Worm (Caenorhabditis elegans) whole organism, L2 larva: ENCODE measurements around the gene F28D1.6.

Source experiments
- F13H6.1 ChIP-seq: sonication (generic microtip); optimal IDR thresholded peaks from 2 replicates; lab custom pipeline; 2016; ENCODE audit warnings: missing genetic modification characterization, missing compliant biosample characterization
- R02D3.7 ChIP-seq: fragments of 150-350 bp; optimal IDR thresholded peaks from 2 replicates; lab custom pipeline; 2014; ENCODE audit warnings: missing biosample characterization, missing genetic modification characterization
- Y55F3AM.14 ChIP-seq: fragments of 200-800 bp; sonication (Bioruptor generic); optimal IDR thresholded peaks from 2 replicates; lab custom pipeline; 2018; ENCODE audit warnings: mild to moderate bottlenecking, missing genetic modification characterization, missing compliant biosample characterization
- ZK546.5 ChIP-seq: sonication (generic microtip); optimal IDR thresholded peaks from 2 replicates; lab custom pipeline; 2017; ENCODE audit warnings: missing biosample characterization, missing genetic modification characterization
- alr-1 ChIP-seq: fragments of 150-350 bp; optimal IDR thresholded peaks from 2 replicates; lab custom pipeline; 2014; ENCODE audit warnings: missing biosample characterization, missing genetic modification characterization
- aly-2 ChIP-seq: fragments of 150-350 bp; optimal IDR thresholded peaks from 2 replicates; lab custom pipeline; 2014; ENCODE audit warnings: missing biosample characterization, missing genetic modification characterization
- ceh-16 ChIP-seq: fragments of 150-350 bp; optimal IDR thresholded peaks from 2 replicates; lab custom pipeline; 2014; ENCODE audit warnings: missing biosample characterization, missing genetic modification characterization
- ceh-82 ChIP-seq: fragments of 150-350 bp; optimal IDR thresholded peaks from 2 replicates; lab custom pipeline; 2014; ENCODE audit warnings: missing biosample characterization, missing genetic modification characterization
- crh-2 ChIP-seq: sonication (generic microtip); optimal IDR thresholded peaks from 2 replicates; lab custom pipeline; 2017; ENCODE audit warnings: missing biosample characterization, missing genetic modification characterization
- dmd-4 ChIP-seq: sonication (generic microtip); optimal IDR thresholded peaks from 2 replicates; lab custom pipeline; 2017; ENCODE audit warnings: missing biosample characterization, missing genetic modification characterization
- fos-1 ChIP-seq: fragments of 150-350 bp; optimal IDR thresholded peaks from 2 replicates; lab custom pipeline; 2014; ENCODE audit warnings: missing biosample characterization, missing genetic modification characterization
- gmeb-1 ChIP-seq: fragments of 150-350 bp; optimal IDR thresholded peaks from 2 replicates; lab custom pipeline; 2014; ENCODE audit warnings: missing biosample characterization, missing genetic modification characterization
- lin-11 ChIP-seq: fragments of 150-350 bp; sonication (generic microtip); optimal IDR thresholded peaks from 2 replicates; lab custom pipeline; 2014; ENCODE audit warnings: missing biosample characterization, missing genetic modification characterization, inconsistent platforms, mixed read lengths
- lin-13 ChIP-seq: fragments of 150-350 bp; optimal IDR thresholded peaks from 2 replicates; lab custom pipeline; 2014; ENCODE audit warnings: missing biosample characterization, missing genetic modification reagents, missing genetic modification characterization
- lin-39 ChIP-seq: fragments of 150-350 bp; optimal IDR thresholded peaks from 2 replicates; lab custom pipeline; 2014; ENCODE audit warnings: missing biosample characterization, missing genetic modification reagents, missing genetic modification characterization
- lsy-2 ChIP-seq, 2 experiments: fragments of 150-350 bp in 1 of 2; sonication (generic microtip) in 1 of 2; optimal IDR thresholded peaks; 2 replicates each; lab custom pipeline; 2014 to 2017; ENCODE audit warnings: missing biosample characterization in 2 of 2, missing genetic modification characterization in 2 of 2
- mab-5 ChIP-seq: fragments of 150-350 bp; optimal IDR thresholded peaks from 2 replicates; lab custom pipeline; 2014; ENCODE audit warnings: missing biosample characterization, missing genetic modification characterization
- mbf-1 ChIP-seq: sonication (generic microtip); optimal IDR thresholded peaks from 2 replicates; lab custom pipeline; 2017; ENCODE audit warnings: missing biosample characterization, missing genetic modification characterization
- nhr-10 ChIP-seq: sonication (generic microtip); optimal IDR thresholded peaks from 2 replicates; lab custom pipeline; 2017; ENCODE audit warnings: missing biosample characterization, missing genetic modification characterization
- nhr-11 ChIP-seq: fragments of 150-350 bp; optimal IDR thresholded peaks from 2 replicates; lab custom pipeline; 2014; ENCODE audit warnings: missing biosample characterization, missing genetic modification characterization
- nhr-12 ChIP-seq: fragments of 150-350 bp; optimal IDR thresholded peaks from 2 replicates; lab custom pipeline; 2014; ENCODE audit warnings: missing biosample characterization, missing genetic modification characterization
- nhr-129 ChIP-seq: fragments of 150-350 bp; optimal IDR thresholded peaks from 2 replicates; lab custom pipeline; 2014; ENCODE audit warnings: missing biosample characterization, missing genetic modification characterization
- nhr-21 ChIP-seq: fragments of 150-350 bp; optimal IDR thresholded peaks from 2 replicates; lab custom pipeline; 2014; ENCODE audit warnings: missing biosample characterization, missing genetic modification characterization
- nhr-23 ChIP-seq: fragments of 150-350 bp; optimal IDR thresholded peaks from 2 replicates; lab custom pipeline; 2014; ENCODE audit warnings: missing biosample characterization, missing genetic modification reagents, missing genetic modification characterization
- nhr-237 ChIP-seq: fragments of 150-350 bp; optimal IDR thresholded peaks from 2 replicates; lab custom pipeline; 2014; ENCODE audit warnings: missing biosample characterization, missing genetic modification characterization
- nhr-25 ChIP-seq: fragments of 150-350 bp; sonication (generic microtip); optimal IDR thresholded peaks from 3 replicates; lab custom pipeline; 2014; ENCODE audit warnings: missing biosample characterization, missing genetic modification characterization
- nhr-6 ChIP-seq: fragments of 150-350 bp; optimal IDR thresholded peaks from 2 replicates; lab custom pipeline; 2014; ENCODE audit warnings: missing biosample characterization, missing genetic modification characterization
- nhr-77 ChIP-seq: fragments of 150-350 bp; optimal IDR thresholded peaks from 2 replicates; lab custom pipeline; 2014; ENCODE audit warnings: missing biosample characterization, missing genetic modification characterization
- sem-4 ChIP-seq: fragments of 150-350 bp; optimal IDR thresholded peaks from 2 replicates; lab custom pipeline; 2014; ENCODE audit warnings: missing biosample characterization, missing genetic modification reagents, missing genetic modification characterization
- skn-1 ChIP-seq: sonication (generic microtip); optimal IDR thresholded peaks from 2 replicates; lab custom pipeline; 2017; ENCODE audit warnings: missing biosample characterization, missing genetic modification characterization
- sma-3 ChIP-seq: sonication (generic microtip); optimal IDR thresholded peaks from 2 replicates; lab custom pipeline; 2016; ENCODE audit warnings: missing genetic modification reagents, missing genetic modification characterization, missing compliant biosample characterization
- sma-9 ChIP-seq, 2 experiments: fragments of 150-350 bp in 1 of 2; sonication (generic microtip) in 1 of 2; optimal IDR thresholded peaks; 2 replicates each; lab custom pipeline; 2014 to 2016; ENCODE audit warnings: missing genetic modification characterization in 2 of 2, mild to moderate bottlenecking in 1 of 2, missing biosample characterization in 1 of 2, missing compliant biosample characterization in 1 of 2, missing genetic modification reagents in 1 of 2, moderate library complexity in 1 of 2
- snpc-4 ChIP-seq: fragments of 150-350 bp; optimal IDR thresholded peaks from 2 replicates; lab custom pipeline; 2014; ENCODE audit warnings: missing biosample characterization, missing genetic modification characterization
- unc-39 ChIP-seq: fragments of 150-350 bp; optimal IDR thresholded peaks from 2 replicates; lab custom pipeline; 2014; ENCODE audit warnings: missing biosample characterization, missing genetic modification characterization
- unc-62 ChIP-seq: fragments of 150-350 bp; optimal IDR thresholded peaks from 2 replicates; lab custom pipeline; 2014; ENCODE audit warnings: missing biosample characterization, missing genetic modification reagents, missing genetic modification characterization
- zag-1 ChIP-seq: fragments of 150-350 bp; optimal IDR thresholded peaks from 2 replicates; lab custom pipeline; 2014; ENCODE audit warnings: missing biosample characterization, missing genetic modification characterization
- ztf-11 ChIP-seq: sonication (generic microtip); optimal IDR thresholded peaks from 2 replicates; lab custom pipeline; 2017; ENCODE audit warnings: missing biosample characterization, missing genetic modification characterization

Gene F28D1.6

ce11 chrIV:12391003-12391637 is 6.2 kb upstream of the F28D1.6 start, which contains the start of the genes rps-23 and dpm-3 (continued):
- TF ChIP-seq skn-1 (peak; percentile 75), unc-62 (GFP tag; lab: Kevin White, UChicago) (no peak), nhr-25 (peak; percentile 93), sem-4 (tag; lab: Kevin White, UChicago) (peak; percentile 88), snpc-4 (tag; lab: Kevin White, UChicago) (peak; percentile 79), crh-2 (tag; lab: Kevin White, UChicago) (peak; percentile 96), Y55F3AM.14 (GFP tag; lab: Kevin White, UChicago) (peak; percentile 73), nhr-10 (tag; lab: Kevin White, UChicago) (no peak), alr-1 (tag; lab: Kevin White, UChicago) (no peak), gmeb-1 (tag; lab: Kevin White, UChicago) (peak; percentile 92), mbf-1 (no peak), lsy-2 (tag; optimal IDR thresholded peaks at IDR 0.05; lab: Kevin White, UChicago) (peak; percentile 99 to 100), lin-39 (tag; lab: Kevin White, UChicago) (no peak), nhr-11 (tag; lab: Kevin White, UChicago) (peak; percentile 11), zag-1 (tag; lab: Kevin White, UChicago) (peak; percentile 61)

ce11 chrIV:12389951-12390350 is 5.0 kb upstream of the F28D1.6 start, which contains the start of gene spe-45:
TSS of gene spe-45 (minus strand) at chrIV:12390095.
- TF ChIP-seq fos-1 (tag; lab: Kevin White, UChicago) (no peak), nhr-129 (peak; percentile 0)

- TF ChIP-seq gmeb-1 (tag; lab: Kevin White, UChicago) (no peak), fos-1 (tag; lab: Kevin White, UChicago) (no peak), nhr-129 (no peak), lsy-2 (tag; optimal IDR thresholded peaks at IDR 0.05; lab: Kevin White, UChicago) (no peak), skn-1 (no peak), ztf-11 (tag; lab: Kevin White, UChicago) (no peak), ceh-82 (tag; lab: Kevin White, UChicago) (no peak), Y55F3AM.14 (GFP tag; lab: Kevin White, UChicago) (no peak), nhr-6 (tag; lab: Kevin White, UChicago) (no peak), lin-13 (GFP tag; lab: Kevin White, UChicago) (no peak), aly-2 (no peak), nhr-21 (tag; lab: Kevin White, UChicago) (no peak), sma-3 (GFP tag; lab: Kevin White, UChicago) (no peak), dmd-4 (no peak), ceh-16 (no peak), sma-9 (GFP tag; optimal IDR thresholded peaks at IDR 0.05; lab: Kevin White, UChicago) (no peak), sma-9 (tag; optimal IDR thresholded peaks at IDR 0.05; lab: Kevin White, UChicago) (no peak), nhr-237 (tag; lab: Kevin White, UChicago) (no peak), alr-1 (tag; lab: Kevin White, UChicago) (no peak), ZK546.5 (tag; lab: Kevin White, UChicago) (no peak), mab-5 (tag; lab: Kevin White, UChicago) (no peak)
- TF ChIP-seq, all 48 proteins: peak for 0
These were observed 2.1 kb downstream of the F28D1.6 start, which contains the start of gene thn-2 for ce11 chrIV:12382864-12383263. TSS of gene thn-2 (plus strand) at chrIV:12383170.

ce11 chrIV:12379784-12380183 is 5.2 kb downstream of the F28D1.6 start, which contains the start of gene thn-1:
TSS of gene thn-1 (plus strand) at chrIV:12380084.
- TF ChIP-seq nhr-12 (tag; lab: Kevin White, UChicago) (no peak), nhr-129 (no peak), lin-13 (GFP tag; lab: Kevin White, UChicago) (no peak), snpc-4 (tag; lab: Kevin White, UChicago) (no peak), mbf-1 (no peak), nhr-23 (no peak), sma-9 (GFP tag; optimal IDR thresholded peaks at IDR 0.05; lab: Kevin White, UChicago) (no peak), sma-9 (tag; optimal IDR thresholded peaks at IDR 0.05; lab: Kevin White, UChicago) (no peak), ZK546.5 (tag; lab: Kevin White, UChicago) (no peak), R02D3.7 (no peak), Y55F3AM.14 (GFP tag; lab: Kevin White, UChicago) (no peak), F13H6.1 (tag; lab: Kevin White, UChicago) (no peak), lin-11 (tag; lab: Kevin White, UChicago) (no peak), lsy-2 (tag; optimal IDR thresholded peaks at IDR 0.05; lab: Kevin White, UChicago) (no peak), unc-39 (tag; lab: Kevin White, UChicago) (no peak), sma-3 (GFP tag; lab: Kevin White, UChicago) (no peak), sem-4 (tag; lab: Kevin White, UChicago) (no peak), nhr-77 (tag; lab: Kevin White, UChicago) (no peak), nhr-11 (tag; lab: Kevin White, UChicago) (no peak)
